Worm (Caenorhabditis elegans) whole organism, early embryonic: ENCODE results near the gene ZC168.2.
"Not testable (repeated sequence)": the region's sequence is repeated elsewhere in the genome, so short reads cannot be mapped to it uniquely, and the experiment has no call there.

Experiments used
- B0310.2 ChIP-seq: sonication (generic microtip); optimal IDR thresholded peaks from 2 replicates; lab custom pipeline; 2016; ENCODE audit warnings: mild to moderate bottlenecking, missing genetic modification characterization, missing compliant biosample characterization
- F13C5.2 ChIP-seq: sonication (generic microtip); optimal IDR thresholded peaks from 2 replicates; lab custom pipeline; 2017; ENCODE audit warnings: mild to moderate bottlenecking, missing genetic modification characterization, inconsistent platforms, missing compliant biosample characterization
- aly-1 ChIP-seq: sonication (generic microtip); optimal IDR thresholded peaks from 2 replicates; lab custom pipeline; 2016; ENCODE audit warnings: missing genetic modification characterization, missing compliant biosample characterization
- ama-1 ChIP-seq: fragments of 150-350 bp; optimal IDR thresholded peaks from 2 replicates; lab custom pipeline; 2014
- ceh-13 ChIP-seq: fragments of 200-800 bp; sonication (Bioruptor generic); optimal IDR thresholded peaks from 2 replicates; lab custom pipeline; 2018; ENCODE audit warnings: mild to moderate bottlenecking, missing genetic modification characterization, missing compliant biosample characterization
- ceh-36 ChIP-seq: sonication (generic microtip); optimal IDR thresholded peaks from 2 replicates; lab custom pipeline; 2016; ENCODE audit warnings: missing genetic modification characterization, inconsistent platforms, missing compliant biosample characterization
- ets-7 ChIP-seq: sonication (generic microtip); optimal IDR thresholded peaks from 2 replicates; lab custom pipeline; 2016; ENCODE audit warnings: missing genotype, missing genetic modification characterization, missing compliant biosample characterization
- flt-1 ChIP-seq: fragments of 200-800 bp; sonication (Bioruptor generic); IDR thresholded peaks from 2 replicates; pipeline ENCODE4 v1.3.6; 2022; ENCODE audit warnings: missing genetic modification characterization, missing compliant biosample characterization
- hmbx-1 ChIP-seq: sonication (generic microtip); optimal IDR thresholded peaks from 2 replicates; lab custom pipeline; 2016; ENCODE audit warnings: mild to moderate bottlenecking, missing genetic modification characterization, missing compliant biosample characterization
- hmg-4 ChIP-seq: fragments of 200-800 bp; sonication (Bioruptor generic); optimal IDR thresholded peaks from 2 replicates; lab custom pipeline; 2018; ENCODE audit warnings: mild to moderate bottlenecking, missing genetic modification characterization, missing compliant biosample characterization
- hnd-1 ChIP-seq: sonication (generic microtip); optimal IDR thresholded peaks from 2 replicates; lab custom pipeline; 2016; ENCODE audit warnings: missing genetic modification characterization, missing compliant biosample characterization
- pes-1 ChIP-seq: fragments of 200-800 bp; sonication (Bioruptor generic); IDR thresholded peaks from 2 replicates; pipeline ENCODE4 v1.3.6; 2022; ENCODE audit warnings: missing genetic modification reagents, missing genetic modification characterization, missing compliant biosample characterization
- scrt-1 ChIP-seq: fragments of 200-800 bp; sonication (Bioruptor generic); IDR thresholded peaks from 2 replicates; pipeline ENCODE4 v1.3.6; 2022; ENCODE audit warnings: missing genetic modification characterization, missing compliant biosample characterization
- sea-1 ChIP-seq: fragments of 200-800 bp; sonication (Bioruptor generic); conservative IDR thresholded peaks from 2 replicates; pipeline ENCODE4 v1.3.6; 2022; ENCODE audit warnings: missing genetic modification characterization, missing compliant biosample characterization
- tbx-11 ChIP-seq: fragments of 200-800 bp; sonication (Bioruptor generic); IDR thresholded peaks from 2 replicates; pipeline ENCODE4 v1.3.6; 2022; ENCODE audit warnings: missing genetic modification characterization, missing compliant biosample characterization
- tbx-37 ChIP-seq: fragments of 200-800 bp; sonication (Bioruptor generic); conservative IDR thresholded peaks from 2 replicates; pipeline ENCODE4 v1.3.6; 2022; ENCODE audit warnings: missing genetic modification reagents, missing genetic modification characterization, missing compliant biosample characterization
- tra-4 ChIP-seq: sonication (generic microtip); optimal IDR thresholded peaks from 2 replicates; lab custom pipeline; 2017; ENCODE audit warnings: missing genetic modification characterization, missing compliant biosample characterization

Gene ZC168.2

DNA sequence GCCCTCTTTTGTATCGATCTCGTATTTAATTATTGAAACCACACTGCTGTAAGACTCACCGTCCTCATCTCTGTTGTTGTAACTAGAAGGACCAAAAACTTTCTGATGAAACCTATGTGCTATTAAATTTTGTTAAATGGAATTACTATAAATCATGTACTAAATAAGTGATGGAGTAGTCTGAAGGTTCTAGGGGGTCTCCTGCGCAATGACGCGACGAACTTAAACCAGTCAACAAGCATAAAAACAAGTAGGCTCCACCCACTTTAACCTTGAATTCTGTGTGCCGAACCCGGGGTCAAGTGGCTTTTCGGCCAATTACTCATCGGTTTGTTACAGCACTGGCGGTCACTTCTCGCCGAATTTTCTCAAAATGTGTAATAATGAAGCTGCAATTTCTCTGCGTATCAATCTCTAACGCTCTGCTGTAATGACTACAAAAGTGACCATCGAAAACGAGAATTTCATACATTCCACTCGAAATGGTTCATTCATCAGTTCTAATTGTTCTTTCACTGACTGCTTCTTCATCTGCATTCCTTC is 9.2 kb downstream of the ZC168.2 start, which contains the start of gene grl-21:
TSS of gene grl-21 (plus strand) at position 464 of the 543 bp plus-strand sequence.
- TF ChIP-seq ama-1 (lab: Kevin White, UChicago), result peak; percentile 41
- no peak for TF ChIP-seq hnd-1

- no peak for TF ChIP-seq hmbx-1
Measured at ce11 chrIV:10738328-10738727, 10.5 kb downstream of the ZC168.2 start, which contains the start of gene ssp-34. Gene ssp-34, minus strand, starts transcription at chrIV:10738602.

- TF ChIP-seq hmg-4 (GFP tag; lab: Kevin White, UChicago) (no peak), hnd-1 (no peak), pes-1 (GFP tag; lab: Robert Waterston, UW) (no peak), tbx-11 (no peak), aly-1 (no peak), sea-1 (GFP tag; lab: Robert Waterston, UW) (no peak), flt-1 (GFP tag; lab: Robert Waterston, UW) (no peak), tbx-37 (no peak), ama-1 (lab: Kevin White, UChicago) (no peak), F13C5.2 (tag; lab: Kevin White, UChicago) (no peak), tra-4 (tag; lab: Kevin White, UChicago) (no peak)
Measured at ce11 chrIV:10744475-10744874, 16.6 kb downstream of the ZC168.2 start, which contains the start of gene T25B9.3. Gene T25B9.3, plus strand, starts transcription at chrIV:10744775.

DNA sequence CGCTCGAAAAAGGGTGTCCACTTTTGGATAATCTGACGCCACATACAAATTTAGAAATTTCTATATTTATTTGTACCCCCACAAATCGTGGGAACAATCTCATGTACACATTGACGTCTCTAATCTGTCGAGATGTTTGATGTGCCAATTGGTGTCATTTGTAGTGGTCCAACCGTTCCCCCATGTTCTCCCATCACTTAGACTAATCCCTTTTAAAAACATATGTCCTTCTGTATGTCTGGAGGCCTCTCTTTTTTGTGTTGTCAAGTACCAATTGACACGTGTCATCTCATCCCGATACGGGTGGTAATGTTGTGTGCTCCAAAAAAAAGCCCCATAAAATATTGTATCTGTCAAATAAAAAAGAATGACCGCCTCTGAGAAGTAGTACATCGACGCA is 17.5 kb downstream of the ZC168.2 start:
- TF ChIP-seq ets-7 (tag; lab: Kevin White, UChicago) (no peak), ceh-36 (tag; lab: Kevin White, UChicago) (peak; percentile 6)

ce11 chrIV:10750041-10750440 is 22.2 kb downstream of the ZC168.2 start, which contains the start of gene T25B9.1:
Gene T25B9.1, minus strand, starts transcription at chrIV:10750141.
- TF ChIP-seq sea-1 (GFP tag; lab: Robert Waterston, UW), result no peak
- TF ChIP-seq hmg-4 (GFP tag; lab: Kevin White, UChicago), result no peak
- no peak for TF ChIP-seq pes-1 (GFP tag; lab: Robert Waterston, UW)
- no peak for TF ChIP-seq aly-1
- TF ChIP-seq hnd-1, result no peak
- no peak for TF ChIP-seq flt-1 (GFP tag; lab: Robert Waterston, UW)
- TF ChIP-seq hmbx-1, result no peak
- no peak for TF ChIP-seq ama-1 (lab: Kevin White, UChicago)
- no peak for TF ChIP-seq scrt-1 (GFP tag; lab: Robert Waterston, UW)
- TF ChIP-seq tbx-37, result no peak
- TF ChIP-seq ceh-13, result no peak
- no peak for TF ChIP-seq ets-7 (tag; lab: Kevin White, UChicago)
- no peak for TF ChIP-seq tbx-11
- TF ChIP-seq B0310.2, result no peak
- no peak for TF ChIP-seq tra-4 (tag; lab: Kevin White, UChicago)
- TF ChIP-seq ceh-36 (tag; lab: Kevin White, UChicago), result no peak

DNA sequence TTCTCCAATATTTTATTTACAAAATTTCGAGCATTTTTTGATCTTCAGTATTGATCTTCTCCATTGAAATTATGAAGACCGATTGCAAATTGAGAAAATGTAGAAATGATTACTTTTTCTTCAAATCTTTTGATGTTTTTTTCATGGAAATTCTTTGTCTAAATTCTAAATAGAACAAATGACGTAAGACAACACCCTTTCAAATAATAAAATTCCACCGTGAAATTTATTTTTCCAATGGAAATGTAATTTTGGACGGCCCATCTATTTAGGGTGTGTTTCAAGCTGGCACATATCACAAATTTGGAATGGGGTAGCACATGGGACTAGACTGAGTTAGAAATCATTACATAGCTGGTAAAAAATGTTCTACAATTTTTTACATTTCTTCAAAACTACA is 23.9 kb downstream of the ZC168.2 start, which contains the start of gene T25B9.2:
TSS of gene T25B9.2 (minus strand) at position 101 of the 400 bp plus-strand sequence.
- TF ChIP-seq F13C5.2 (tag; lab: Kevin White, UChicago); hmg-4 (GFP tag; lab: Kevin White, UChicago); ets-7 (tag; lab: Kevin White, UChicago): not testable (repeated sequence)

DNA sequence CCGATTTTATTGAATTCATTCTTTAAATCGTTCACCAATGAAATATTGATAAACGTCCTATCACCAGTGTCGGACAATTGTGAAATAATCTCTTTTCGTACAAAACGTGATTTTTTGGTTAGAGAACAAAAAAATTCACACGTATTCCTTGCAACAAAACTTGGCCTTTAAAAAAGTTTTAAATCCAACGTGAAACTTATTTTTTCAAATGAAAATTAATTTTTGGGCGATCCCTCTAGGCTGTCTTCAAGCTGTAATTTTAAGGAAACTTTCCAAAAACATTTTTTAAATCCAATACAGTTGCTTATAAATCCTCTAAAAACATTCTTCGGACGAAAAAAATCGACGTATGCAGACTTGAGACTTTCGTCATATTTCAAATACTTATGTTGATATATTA is 26.9 kb downstream of the ZC168.2 start, which contains the start of gene T25B9.5:
TSS of gene T25B9.5 (minus strand) at position 101 of the 400 bp plus-strand sequence.
- TF ChIP-seq F13C5.2 (tag; lab: Kevin White, UChicago), result no peak
- no peak for TF ChIP-seq flt-1 (GFP tag; lab: Robert Waterston, UW)
- TF ChIP-seq hnd-1, result no peak
- TF ChIP-seq ama-1 (lab: Kevin White, UChicago), result no peak
- no peak for TF ChIP-seq hmg-4 (GFP tag; lab: Kevin White, UChicago)
- no peak for TF ChIP-seq ets-7 (tag; lab: Kevin White, UChicago)
- no peak for TF ChIP-seq aly-1
- TF ChIP-seq scrt-1 (GFP tag; lab: Robert Waterston, UW), result no peak
- TF ChIP-seq ceh-36 (tag; lab: Kevin White, UChicago), result no peak
- TF ChIP-seq tbx-37, result no peak
- no peak for TF ChIP-seq tra-4 (tag; lab: Kevin White, UChicago)
- TF ChIP-seq pes-1 (GFP tag; lab: Robert Waterston, UW), result no peak
- TF ChIP-seq sea-1 (GFP tag; lab: Robert Waterston, UW), result no peak
- no peak for TF ChIP-seq B0310.2
- no peak for TF ChIP-seq tbx-11
- TF ChIP-seq hmbx-1, result no peak
- no peak for TF ChIP-seq ceh-13

DNA sequence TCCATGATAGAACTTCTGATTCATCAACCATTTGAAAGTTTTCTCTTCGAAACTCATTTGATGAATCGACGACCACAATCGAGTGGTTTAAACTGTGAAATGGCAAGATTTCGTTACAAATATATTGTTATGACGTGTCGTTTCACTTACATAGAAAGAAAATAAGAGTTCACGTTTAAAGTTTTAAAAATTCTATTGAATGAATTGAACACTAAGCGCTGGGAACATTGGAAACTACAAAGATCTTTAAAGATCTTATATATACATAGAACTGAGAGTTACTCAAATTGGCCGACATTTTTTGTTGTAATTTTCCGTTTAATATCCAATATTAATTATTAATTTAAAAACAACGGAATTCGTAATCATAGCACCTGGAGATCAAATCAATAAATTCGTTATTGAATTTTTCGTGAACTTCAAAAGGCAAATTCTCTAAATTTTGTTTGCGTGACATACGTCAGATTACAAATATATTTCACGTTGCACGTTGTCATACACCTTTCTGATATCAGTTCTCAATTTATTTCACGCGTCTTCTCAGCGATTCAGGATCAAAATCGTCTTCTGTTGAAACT is 29.9 kb downstream of the ZC168.2 start, which contains the start of the genes T25B9.4 and T25B9.6:
TSS of gene T25B9.4 (minus strand) at position 101 of the 578 bp plus-strand sequence.
TSS of gene T25B9.6 (plus strand) at position 528 of the 578 bp plus-strand sequence.
- TF ChIP-seq hnd-1, result no peak
- TF ChIP-seq ceh-36 (tag; lab: Kevin White, UChicago), result no peak
- TF ChIP-seq F13C5.2 (tag; lab: Kevin White, UChicago), result no peak
- no peak for TF ChIP-seq flt-1 (GFP tag; lab: Robert Waterston, UW)
- TF ChIP-seq B0310.2, result no peak
- no peak for TF ChIP-seq aly-1
- TF ChIP-seq ets-7 (tag; lab: Kevin White, UChicago), result no peak
- TF ChIP-seq ceh-13, result no peak
- no peak for TF ChIP-seq hmg-4 (GFP tag; lab: Kevin White, UChicago)
- TF ChIP-seq tbx-37, result no peak
- no peak for TF ChIP-seq tra-4 (tag; lab: Kevin White, UChicago)
- TF ChIP-seq scrt-1 (GFP tag; lab: Robert Waterston, UW), result no peak
- no peak for TF ChIP-seq tbx-11
- TF ChIP-seq sea-1 (GFP tag; lab: Robert Waterston, UW), result no peak
